Worm (Caenorhabditis elegans): ENCODE data around the gene sbsp-1.

sbsp-1 gene

DNA sequence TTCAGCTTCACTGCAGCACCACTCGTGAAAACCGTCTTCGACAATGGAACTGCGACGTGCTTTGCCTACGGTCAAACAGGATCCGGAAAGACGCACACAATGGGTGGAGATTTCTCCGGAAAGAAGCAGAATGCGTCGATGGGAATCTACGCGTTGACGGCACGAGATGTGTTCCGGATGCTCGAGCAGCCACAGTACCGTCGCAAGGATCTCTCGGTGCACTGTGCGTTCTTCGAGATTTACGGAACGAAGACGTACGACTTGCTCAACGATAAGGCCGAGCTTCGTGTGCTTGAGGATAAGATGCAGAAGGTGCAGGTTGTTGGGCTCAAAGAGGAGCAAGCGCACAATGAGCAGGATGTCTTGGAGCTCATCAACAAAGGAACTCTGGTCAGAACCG lies 23.2 kb upstream of the sbsp-1 start:
- TF ChIP-seq unc-86 (tag; optimal IDR thresholded peaks at IDR 0.05) (no peak), ceh-24 (tag; optimal IDR thresholded peaks at IDR 0.05) (no peak), dve-1 (tag; optimal IDR thresholded peaks at IDR 0.05) (no peak), ceh-45 (GFP tag; IDR thresholded peaks at IDR 0.05) (no peak), nhr-11 (tag; optimal IDR thresholded peaks at IDR 0.05) (no peak), ceh-14 (tag; optimal IDR thresholded peaks at IDR 0.05) (no peak), ceh-34 (tag; optimal IDR thresholded peaks at IDR 0.05) (no peak), pha-4 (tag; optimal IDR thresholded peaks at IDR 0.05) (no peak), gmeb-2 (tag; optimal IDR thresholded peaks at IDR 0.05) (no peak), ztf-16 (tag; optimal IDR thresholded peaks at IDR 0.05) (no peak), lin-11 (tag; optimal IDR thresholded peaks at IDR 0.05) (no peak), Y22D7AL.16 (tag; optimal IDR thresholded peaks at IDR 0.05) (no peak), nhr-232 (tag; optimal IDR thresholded peaks at IDR 0.05) (no peak), mec-3 (tag; optimal IDR thresholded peaks at IDR 0.05; ENCODE audit: borderline replicate concordance) (no peak), pha-2 (tag; optimal IDR thresholded peaks at IDR 0.05) (no peak), ceh-31 (tag; optimal IDR thresholded peaks at IDR 0.05) (no peak), pros-1 (tag; optimal IDR thresholded peaks at IDR 0.05) (no peak), ceh-9 (tag; optimal IDR thresholded peaks at IDR 0.05) (no peak)

DNA sequence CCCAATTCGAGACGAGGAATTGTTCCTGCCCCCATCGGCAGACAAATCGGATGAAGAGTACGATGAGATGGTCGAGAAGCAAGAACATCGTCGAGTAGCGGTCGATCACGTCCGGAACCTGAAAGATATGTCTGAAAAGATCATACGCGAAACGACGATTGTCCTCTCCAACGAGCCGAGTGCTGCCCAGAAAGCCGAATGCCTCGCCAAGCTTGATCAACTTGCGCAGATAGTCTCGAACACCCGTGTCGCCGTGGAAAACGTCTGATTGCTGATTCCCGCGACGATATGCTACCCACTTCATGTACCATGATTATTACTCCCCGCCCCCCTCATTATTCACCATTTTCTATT lies 22.3 kb upstream of the sbsp-1 start:
- TF ChIP-seq hlh-8 (tag; optimal IDR thresholded peaks at IDR 0.05) (no peak), sox-4 (tag; optimal IDR thresholded peaks at IDR 0.05) (no peak), dmd-4 (tag; optimal IDR thresholded peaks at IDR 0.05; ENCODE audit: borderline replicate concordance) (no peak), hlh-6 (tag; optimal IDR thresholded peaks at IDR 0.05) (no peak), K09A11.1 (tag; optimal IDR thresholded peaks at IDR 0.05; ENCODE audit: insufficient read depth) (no peak), pat-9 (tag; optimal IDR thresholded peaks at IDR 0.05) (no peak), hlh-15 (tag; optimal IDR thresholded peaks at IDR 0.05) (no peak), ceh-31 (tag; optimal IDR thresholded peaks at IDR 0.05) (no peak), rnt-1 (tag; optimal IDR thresholded peaks at IDR 0.05) (no peak), ceh-45 (GFP tag; IDR thresholded peaks at IDR 0.05) (no peak), madf-2 (tag; optimal IDR thresholded peaks at IDR 0.05) (no peak), ceh-14 (tag; optimal IDR thresholded peaks at IDR 0.05) (no peak)

DNA sequence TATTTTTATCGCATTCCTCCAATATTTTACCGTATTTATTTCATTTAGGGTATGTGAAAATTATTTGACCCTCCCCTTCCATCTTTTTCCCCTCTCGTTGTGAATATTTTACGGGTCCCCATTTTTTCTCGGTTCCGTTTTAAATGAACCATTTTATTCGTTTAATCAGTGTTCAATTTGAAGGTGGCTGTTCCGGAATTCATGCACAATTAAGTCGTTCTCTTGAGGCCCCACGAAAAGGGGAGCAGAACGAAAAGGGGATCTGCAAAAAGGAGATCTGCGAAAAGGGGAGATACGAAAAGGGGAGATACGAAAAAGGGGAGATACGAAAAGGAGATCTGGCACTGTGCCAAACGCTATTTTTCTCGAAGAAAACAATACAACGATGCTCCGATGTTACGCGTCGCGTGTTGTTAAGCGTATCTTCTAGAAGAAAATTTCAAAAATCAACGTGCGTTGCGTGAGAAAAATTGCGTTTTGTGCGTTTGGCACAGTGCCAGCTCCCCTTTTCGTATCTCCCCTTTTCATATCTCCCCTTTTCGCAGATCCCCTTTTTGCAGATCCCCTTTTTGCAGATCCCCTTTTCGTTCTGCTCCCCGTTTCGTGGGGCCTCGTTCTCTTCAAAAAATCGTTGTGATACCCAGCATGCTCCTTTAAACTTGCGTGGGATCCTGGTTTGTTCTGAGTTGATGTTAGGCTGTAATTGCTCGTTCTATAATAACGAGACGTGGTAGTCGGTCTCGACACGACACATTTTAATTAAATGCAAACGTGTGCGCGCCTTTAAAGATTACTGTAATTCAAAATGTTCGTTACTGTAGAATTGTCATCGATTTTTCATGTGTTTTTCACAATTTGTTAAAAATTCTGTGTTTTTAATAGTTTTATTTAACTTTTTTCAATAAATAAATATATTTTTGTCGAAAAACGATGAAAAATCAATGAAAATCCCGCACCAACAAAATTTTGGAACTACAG lies 21.6 kb upstream of the sbsp-1 start:
- TF ChIP-seq ceh-6 (GFP tag; optimal IDR thresholded peaks at IDR 0.05) (no peak), lin-11 (tag; optimal IDR thresholded peaks at IDR 0.05) (no peak), elt-4 (tag; optimal IDR thresholded peaks at IDR 0.05) (no peak), hlh-15 (tag; optimal IDR thresholded peaks at IDR 0.05) (no peak), mec-3 (tag; optimal IDR thresholded peaks at IDR 0.05; ENCODE audit: borderline replicate concordance) (peak; percentile 78), nhr-11 (tag; optimal IDR thresholded peaks at IDR 0.05) (no peak), pqm-1 (tag; optimal IDR thresholded peaks at IDR 0.05) (no peak), ceh-31 (tag; optimal IDR thresholded peaks at IDR 0.05) (peak; percentile 98), ceh-14 (tag; optimal IDR thresholded peaks at IDR 0.05) (peak; percentile 88), pha-4 (tag; optimal IDR thresholded peaks at IDR 0.05) (no peak), K09A11.1 (tag; optimal IDR thresholded peaks at IDR 0.05; ENCODE audit: insufficient read depth) (no peak), lim-6 (tag; optimal IDR thresholded peaks at IDR 0.05) (peak; percentile 76), ceh-34 (tag; optimal IDR thresholded peaks at IDR 0.05) (peak; percentile 48), hlh-6 (tag; optimal IDR thresholded peaks at IDR 0.05) (peak; percentile 39), npax-4 (tag; optimal IDR thresholded peaks at IDR 0.05) (no peak), eyg-1 (tag; optimal IDR thresholded peaks at IDR 0.05) (no peak), C38D4.7 (GFP tag; optimal IDR thresholded peaks at IDR 0.05) (no peak), rnt-1 (tag; optimal IDR thresholded peaks at IDR 0.05) (peak; percentile 79), pag-3 (tag; optimal IDR thresholded peaks at IDR 0.05; ENCODE audit: borderline replicate concordance) (peak; percentile 47), dmd-4 (tag; optimal IDR thresholded peaks at IDR 0.05; ENCODE audit: borderline replicate concordance) (peak; percentile 82), hlh-13 (GFP tag; optimal IDR thresholded peaks at IDR 0.05) (no peak), tbx-7 (tag; optimal IDR thresholded peaks at IDR 0.05) (peak; percentile 77), odd-2 (tag; optimal IDR thresholded peaks at IDR 0.05) (no peak), elt-2 (tag; optimal IDR thresholded peaks at IDR 0.05) (peak; percentile 18), K02D7.2 (tag; optimal IDR thresholded peaks at IDR 0.05) (no peak), gmeb-2 (tag; optimal IDR thresholded peaks at IDR 0.05) (no peak), ceh-24 (tag; optimal IDR thresholded peaks at IDR 0.05) (no peak), zip-5 (tag; optimal IDR thresholded peaks at IDR 0.05) (peak; percentile 72), ets-4 (tag; optimal IDR thresholded peaks at IDR 0.05) (peak; percentile 73), madf-2 (tag; optimal IDR thresholded peaks at IDR 0.05) (no peak), Y22D7AL.16 (tag; optimal IDR thresholded peaks at IDR 0.05) (no peak), ceh-2 (tag; optimal IDR thresholded peaks at IDR 0.05) (peak; percentile 82), nfya-1 (tag; optimal IDR thresholded peaks at IDR 0.05) (no peak)
